Worm (Caenorhabditis elegans) whole organism, L3 larva: Measurements from ENCODE around the gene cyp-33C6.

Experiments
- ceh-28 ChIP-seq: fragments of 150-350 bp; optimal IDR thresholded peaks from 2 replicates; lab custom pipeline; 2014; ENCODE audit warnings: missing biosample characterization, missing genetic modification reagents, missing genetic modification characterization
- elt-2 ChIP-seq: sonication (generic microtip); optimal IDR thresholded peaks from 2 replicates; lab custom pipeline; 2016; ENCODE audit warnings: missing genetic modification reagents, mild to moderate bottlenecking, missing genetic modification characterization, missing compliant biosample characterization
- elt-3 ChIP-seq, 3 experiments: fragments of 150-350 bp in 1 of 3; sonication (generic microtip) in 2 of 3; optimal IDR thresholded peaks; 2 replicates in 2 of 3; 4 replicates in 1 of 3; lab custom pipeline; 2014 to 2017; ENCODE audit warnings: missing biosample characterization in 3 of 3, missing genetic modification characterization in 3 of 3
- nhr-11 ChIP-seq: fragments of 150-350 bp; optimal IDR thresholded peaks from 2 replicates; lab custom pipeline; 2014; ENCODE audit warnings: missing biosample characterization, missing genetic modification characterization
- nhr-12 ChIP-seq: fragments of 150-350 bp; optimal IDR thresholded peaks from 2 replicates; lab custom pipeline; 2014; ENCODE audit warnings: missing biosample characterization, missing genetic modification characterization
- nhr-77 ChIP-seq: fragments of 150-350 bp; optimal IDR thresholded peaks from 2 replicates; lab custom pipeline; 2014; ENCODE audit warnings: missing biosample characterization, missing genetic modification characterization
- pha-4 ChIP-seq: fragments of 150-350 bp; optimal IDR thresholded peaks from 2 replicates; lab custom pipeline; 2014; ENCODE audit warnings: missing biosample characterization, missing genetic modification reagents, missing genetic modification characterization
- unc-62 ChIP-seq: fragments of 150-350 bp; sonication (generic microtip); optimal IDR thresholded peaks from 4 replicates; lab custom pipeline; 2014; ENCODE audit warnings: missing biosample characterization, missing genetic modification reagents, missing genetic modification characterization
- zag-1 ChIP-seq: fragments of 150-350 bp; optimal IDR thresholded peaks from 2 replicates; lab custom pipeline; 2014; ENCODE audit warnings: missing biosample characterization, missing genetic modification characterization
- ztf-11 ChIP-seq: fragments of 150-350 bp; optimal IDR thresholded peaks from 2 replicates; lab custom pipeline; 2014; ENCODE audit warnings: missing biosample characterization, missing genetic modification characterization

DNA sequence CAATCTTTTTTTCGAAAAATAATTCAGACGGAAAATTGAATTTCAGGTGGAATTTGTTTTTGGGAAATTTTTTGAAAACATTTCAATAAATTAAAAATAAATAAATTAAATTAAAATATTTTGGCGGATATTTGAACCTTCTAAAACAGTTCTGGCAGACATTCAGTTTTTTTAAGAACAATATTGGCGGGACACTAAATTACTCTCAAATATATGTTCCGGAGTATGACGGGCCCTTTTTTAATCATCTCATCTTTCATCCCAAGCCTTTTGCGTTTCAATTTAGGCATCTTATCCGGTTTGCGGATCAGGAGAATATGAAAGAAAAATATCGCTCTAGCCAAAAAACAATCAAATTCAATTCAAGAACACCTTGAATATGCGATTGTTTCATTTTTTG lies 42.4 kb downstream of the cyp-33C6 start, which contains the start of gene svh-11:
- TF ChIP-seq ceh-28 (tag; lab: Kevin White, UChicago) (no peak), nhr-77 (tag; lab: Kevin White, UChicago) (no peak), nhr-12 (tag; lab: Kevin White, UChicago) (no peak), pha-4 (no peak), nhr-11 (tag; lab: Kevin White, UChicago) (no peak), elt-3 (tag; optimal IDR thresholded peaks at IDR 0.05; lab: Kevin White, UChicago) (no peak), ztf-11 (tag; lab: Kevin White, UChicago) (no peak), zag-1 (tag; lab: Kevin White, UChicago) (no peak), elt-2 (tag; lab: Kevin White, UChicago) (no peak), unc-62 (GFP tag; lab: Kevin White, UChicago) (no peak)
